Worm (Caenorhabditis elegans): ENCODE measurements around the gene T23G4.2.
"Not testable (repeated sequence)": the region's sequence is repeated elsewhere in the genome, so short reads cannot be mapped to it uniquely, and the experiment has no call there.

The T23G4.2 gene

ce11 chrIV:13665073-13665472 is 24.3 kb downstream of the T23G4.2 start:
- TF ChIP-seq nhr-120 (GFP tag; IDR thresholded peaks at IDR 0.05) (no peak), Y79H2A.3 (GFP tag; conservative IDR thresholded peaks at IDR 0.05) (0 out of 2 replicates have a peak, but pooled peaks have one; percentile 66), dox-1 (GFP tag; IDR thresholded peaks at IDR 0.05) (no peak), ceh-100 (GFP tag; IDR thresholded peaks at IDR 0.05) (no peak), attf-6 (GFP tag; IDR thresholded peaks at IDR 0.05) (peak; percentile 81), tbp1 (GFP tag; optimal IDR thresholded peaks at IDR 0.05) (peak; percentile 26), madf-6 (GFP tag; IDR thresholded peaks at IDR 0.05) (peak; percentile 15; the same call in 1 of the 2 replicates), snpc-4 (GFP tag; optimal IDR thresholded peaks at IDR 0.05) (peak; percentile 41), snpc-4 (tag; optimal IDR thresholded peaks at IDR 0.05) (peak in 2 of 4 experiments; percentile 39 to 86), ztf-3 (GFP tag; optimal IDR thresholded peaks at IDR 0.05) (no peak), dpff-1 (tag; optimal IDR thresholded peaks at IDR 0.05) (no peak), hsf-1 (GFP tag; IDR thresholded peaks at IDR 0.05) (no peak), bed-2 (GFP tag; IDR thresholded peaks at IDR 0.05) (no peak), hmg-1.2 (GFP tag; IDR thresholded peaks at IDR 0.05) (no peak), snpc-1.3 (tag; optimal IDR thresholded peaks at IDR 0.05; ENCODE audit: insufficient read depth) (peak; percentile 32), ekl-4 (GFP tag; IDR thresholded peaks at IDR 0.05) (peak; percentile 20; the same call in 1 of the 2 replicates), xnd-1 (tag; optimal IDR thresholded peaks at IDR 0.05) (no peak)

DNA sequence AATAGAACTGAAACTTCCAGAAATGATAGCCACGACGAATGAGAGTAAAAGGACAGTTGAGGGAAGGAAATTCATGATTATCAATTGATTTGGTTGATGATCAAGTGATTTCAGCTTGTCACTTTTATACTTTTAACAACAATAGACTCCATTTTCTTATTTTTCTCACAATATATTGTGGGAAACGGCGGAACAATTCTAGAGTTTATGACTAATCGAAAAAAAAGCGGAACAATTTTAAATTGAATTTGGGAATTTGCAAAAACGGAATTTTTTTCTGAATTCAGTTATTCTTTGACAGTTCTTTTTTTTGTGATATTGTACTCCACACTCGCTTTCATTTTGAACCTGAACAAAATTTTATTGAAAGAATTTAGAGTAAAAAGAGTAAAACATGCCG is 25.3 kb downstream of the T23G4.2 start, which contains the start of gene Y45F10C.4:
Gene Y45F10C.4, minus strand, starts transcription at position 101 of the 400 bp plus-strand sequence.
- TF ChIP-seq B0336.3 (GFP tag; IDR thresholded peaks at IDR 0.05) (no peak), let-607 (tag; optimal IDR thresholded peaks at IDR 0.05) (no peak), rpc-1 (optimal IDR thresholded peaks at IDR 0.05) (no peak), rpc-1 (tag; optimal IDR thresholded peaks at IDR 0.05) (no peak), dox-1 (GFP tag; IDR thresholded peaks at IDR 0.05) (no peak), F52B5.7 (tag; optimal IDR thresholded peaks at IDR 0.05) (no peak), F33H1.4 (GFP tag; IDR thresholded peaks at IDR 0.05) (no peak), cebp-1 (GFP tag; IDR thresholded peaks at IDR 0.05) (no peak), cebp-1 (tag; optimal IDR thresholded peaks at IDR 0.05) (no peak), K12H6.12 (tag; optimal IDR thresholded peaks at IDR 0.05) (no peak), hrde-1 (tag; optimal IDR thresholded peaks at IDR 0.05; ENCODE audit: borderline replicate concordance) (no peak), akir-1 (GFP tag; optimal IDR thresholded peaks at IDR 0.05) (no peak), F10E7.11 (tag; optimal IDR thresholded peaks at IDR 0.05) (no peak), ekl-4 (GFP tag; IDR thresholded peaks at IDR 0.05) (no peak), bed-1 (GFP tag; IDR thresholded peaks at IDR 0.05) (no peak), F55B11.4 (tag; optimal IDR thresholded peaks at IDR 0.05; ENCODE audit: borderline replicate concordance, insufficient read depth) (no peak), B0019.2 (GFP tag; conservative IDR thresholded peaks at IDR 0.05) (no peak), F37B4.10 (GFP tag; IDR thresholded peaks at IDR 0.05) (no peak), Y79H2A.3 (GFP tag; conservative IDR thresholded peaks at IDR 0.05) (no peak), nfyb-1 (GFP tag; IDR thresholded peaks at IDR 0.05) (no peak), madf-3 (GFP tag; IDR thresholded peaks at IDR 0.05) (no peak), mcd-1 (GFP tag; IDR thresholded peaks at IDR 0.05) (no peak)

DNA sequence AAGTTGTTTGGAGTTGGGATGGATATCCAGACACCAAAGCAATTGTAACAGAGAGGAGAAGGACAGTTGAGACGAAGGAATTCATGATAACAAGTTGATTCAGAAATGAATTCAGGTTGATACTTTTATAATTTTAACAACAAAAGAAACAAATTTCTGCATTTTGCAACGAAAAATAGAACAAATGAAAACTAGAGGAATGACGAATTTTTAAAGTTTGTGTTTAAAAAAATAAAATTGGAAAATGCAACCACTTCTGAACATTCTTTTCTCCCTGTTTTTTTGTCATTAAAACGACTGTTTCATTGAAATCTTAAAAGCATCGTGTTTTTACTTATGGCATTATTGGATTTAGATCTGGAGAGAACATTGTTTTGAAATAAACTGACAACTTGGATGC is 26.8 kb downstream of the T23G4.2 start, which contains the start of gene Y45F10C.2:
Gene Y45F10C.2, minus strand, starts transcription at position 101 of the 400 bp plus-strand sequence.
- not testable (repeated sequence) for TF ChIP-seq dpl-1 (GFP tag; optimal IDR thresholded peaks at IDR 0.05); Y53G8AR.9 (GFP tag; conservative IDR thresholded peaks at IDR 0.05); hlh-26 (GFP tag; conservative IDR thresholded peaks at IDR 0.05)

Data from whole organism, young adult.